Worm (Caenorhabditis elegans): ENCODE measurements around the gene F42G2.7.

DNA sequence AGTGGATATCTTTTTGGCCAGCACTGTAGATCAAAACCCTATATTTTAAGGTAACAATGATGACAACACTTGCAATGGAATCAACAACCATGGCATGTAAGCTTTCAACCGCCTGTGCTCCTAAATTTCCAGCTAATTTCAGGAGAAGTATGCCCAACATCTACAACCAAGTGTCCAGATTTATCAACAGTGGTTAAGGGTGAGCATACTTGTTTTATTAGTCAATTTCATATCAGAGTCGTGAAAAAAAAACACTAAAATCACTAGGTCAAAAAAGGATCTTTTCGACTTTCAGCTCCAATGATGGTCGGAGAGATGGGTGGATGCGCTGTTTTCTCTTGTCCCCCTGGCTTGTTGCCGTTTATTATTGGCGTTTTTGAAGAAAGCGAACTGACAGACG is 14.0 kb upstream of the F42G2.7 start, which contains the start of gene F16G10.1:
- no peak for TF ChIP-seq ceh-39 (tag; optimal IDR thresholded peaks at IDR 0.05)
- TF ChIP-seq unc-62 (GFP tag; optimal IDR thresholded peaks at IDR 0.05): no peak
- TF ChIP-seq ztf-11 (tag; optimal IDR thresholded peaks at IDR 0.05): no peak
- TF ChIP-seq mab-5 (tag; optimal IDR thresholded peaks at IDR 0.05): no peak
- TF ChIP-seq snpc-4 (tag; optimal IDR thresholded peaks at IDR 0.05): no peak
- no peak for TF ChIP-seq nhr-28 (tag; optimal IDR thresholded peaks at IDR 0.05)
- no peak for TF ChIP-seq ces-1 (GFP tag; optimal IDR thresholded peaks at IDR 0.05)
- no peak for TF ChIP-seq elt-3 (tag; optimal IDR thresholded peaks at IDR 0.05)
- no peak for TF ChIP-seq nhr-2 (tag; optimal IDR thresholded peaks at IDR 0.05)
- TF ChIP-seq nhr-237 (tag; optimal IDR thresholded peaks at IDR 0.05): no peak
- TF ChIP-seq nhr-12 (tag; optimal IDR thresholded peaks at IDR 0.05): no peak
- no peak for TF ChIP-seq nhr-76 (tag; optimal IDR thresholded peaks at IDR 0.05)
- TF ChIP-seq M03D4.4 (tag; optimal IDR thresholded peaks at IDR 0.05): no peak
